Fruit fly (Drosophila melanogaster): ENCODE measurements around the gene CG8300.

- TF ChIP-seq CG8478 (optimal IDR thresholded peaks at IDR 0.05), result no peak
- no peak for TF ChIP-seq CTCF (optimal IDR thresholded peaks at IDR 0.05)
Observed at dm6 chrX:7095292-7095911, 9.3 kb upstream of the CG8300 start.
